Worm (Caenorhabditis elegans) whole organism, L4 larva: Measurements from ENCODE around the gene dex-1.

Experiments used
- F26F4.8 ChIP-seq: fragments of 200-800 bp; sonication (Bioruptor generic); conservative IDR thresholded peaks from 2 replicates; pipeline ENCODE4 v1.3.6; 2022; ENCODE audit warnings: missing genetic modification characterization, missing compliant biosample characterization
- F44E2.7 ChIP-seq: fragments of 200-800 bp; sonication (Bioruptor generic); IDR thresholded peaks from 2 replicates; pipeline ENCODE4 v2.1.2; 2022; ENCODE audit warnings: missing genetic modification characterization, missing compliant biosample characterization
- T26A8.4 ChIP-seq: fragments of 200-800 bp; sonication (Bioruptor generic); IDR thresholded peaks from 2 replicates; pipeline ENCODE4 v1.3.6; 2022; ENCODE audit warnings: missing genetic modification characterization, missing compliant biosample characterization
- Y105C5A.15 ChIP-seq: fragments of 200-800 bp; sonication (Bioruptor generic); IDR thresholded peaks from 2 replicates; pipeline ENCODE4 v1.3.6; 2022; ENCODE audit warnings: missing genetic modification characterization, missing compliant biosample characterization
- Y48G9A.11 ChIP-seq: fragments of 200-800 bp; sonication (Bioruptor generic); IDR thresholded peaks from 2 replicates; pipeline ENCODE4 v1.3.6; 2022; ENCODE audit warnings: missing genetic modification reagents, missing genetic modification characterization, missing compliant biosample characterization
- ZK337.2 ChIP-seq: fragments of 200-800 bp; sonication (Bioruptor generic); IDR thresholded peaks from 2 replicates; pipeline ENCODE4 v1.3.6; 2022; ENCODE audit warnings: missing genetic modification reagents, missing genetic modification characterization, missing compliant biosample characterization
- ama-1 ChIP-seq: fragments of 150-350 bp; optimal IDR thresholded peaks from 2 replicates; lab custom pipeline; 2014; ENCODE audit warnings: inconsistent platforms, mixed read lengths
- arid-1 ChIP-seq: fragments of 200-800 bp; sonication (Bioruptor generic); conservative IDR thresholded peaks from 2 replicates; pipeline ENCODE4 v1.3.6; 2022; ENCODE audit warnings: missing genetic modification reagents, missing genetic modification characterization, missing compliant biosample characterization
- attf-4 ChIP-seq: sonication (generic microtip); optimal IDR thresholded peaks from 3 replicates; lab custom pipeline; 2017; ENCODE audit warnings: missing biosample characterization, missing genetic modification characterization
- ceh-32 ChIP-seq: sonication (generic microtip); optimal IDR thresholded peaks from 2 replicates; lab custom pipeline; 2016; ENCODE audit warnings: mild to moderate bottlenecking, missing genetic modification characterization, missing compliant biosample characterization; ENCODE audit not compliant: poor library complexity
- ceh-62 ChIP-seq: sonication (generic microtip); optimal IDR thresholded peaks from 2 replicates; lab custom pipeline; 2017; ENCODE audit warnings: missing biosample characterization, missing genetic modification characterization
- ceh-82 ChIP-seq: sonication (generic microtip); optimal IDR thresholded peaks from 2 replicates; lab custom pipeline; 2017; ENCODE audit warnings: missing biosample characterization, missing genetic modification characterization
- ces-1 ChIP-seq: fragments of 150-350 bp; sonication (generic microtip); optimal IDR thresholded peaks from 4 replicates; lab custom pipeline; 2014; ENCODE audit warnings: missing biosample characterization, missing genetic modification reagents, missing genetic modification characterization
- daf-12 ChIP-seq: fragments of 150-350 bp; optimal IDR thresholded peaks from 2 replicates; lab custom pipeline; 2014; ENCODE audit warnings: missing biosample characterization, missing genetic modification reagents, missing genetic modification characterization
- daf-19 ChIP-seq: fragments of 200-800 bp; sonication (Bioruptor generic); conservative IDR thresholded peaks from 2 replicates; pipeline ENCODE4 v1.3.6; 2022; ENCODE audit warnings: missing genetic modification characterization, missing compliant biosample characterization
- dmd-9 ChIP-seq: fragments of 200-800 bp; sonication (Bioruptor generic); IDR thresholded peaks from 2 replicates; pipeline ENCODE4 v1.3.6; 2022; ENCODE audit warnings: missing genetic modification reagents, missing genetic modification characterization, missing compliant biosample characterization
- dpl-1 ChIP-seq: fragments of 150-350 bp; optimal IDR thresholded peaks from 2 replicates; lab custom pipeline; 2014; ENCODE audit warnings: missing biosample characterization, missing genetic modification reagents, missing genetic modification characterization
- duxl-1 ChIP-seq: sonication (generic microtip); optimal IDR thresholded peaks from 2 replicates; lab custom pipeline; 2016; ENCODE audit warnings: mild to moderate bottlenecking, missing genetic modification characterization, moderate library complexity, missing compliant biosample characterization; ENCODE audit not compliant: poor library complexity
- dve-1 ChIP-seq: sonication (generic microtip); optimal IDR thresholded peaks from 2 replicates; lab custom pipeline; 2017; ENCODE audit warnings: antibody characterized with exemption, mild to moderate bottlenecking, missing genetic modification characterization, missing compliant biosample characterization; ENCODE audit not compliant: insufficient read depth
- gei-8 ChIP-seq: fragments of 200-800 bp; sonication (Bioruptor generic); optimal IDR thresholded peaks from 2 replicates; lab custom pipeline; 2018; ENCODE audit warnings: mild to moderate bottlenecking, missing genetic modification characterization, missing compliant biosample characterization
- hif-1 ChIP-seq, 2 experiments: sonication (generic microtip); optimal IDR thresholded peaks; 2 replicates each; lab custom pipeline; 2016 to 2017; ENCODE audit warnings: missing compliant biosample characterization in 2 of 2, missing genetic modification characterization in 2 of 2, missing genetic modification reagents in 2 of 2, missing genotype in 2 of 2, mild to moderate bottlenecking in 1 of 2
- jun-1 ChIP-seq: fragments of 150-350 bp; optimal IDR thresholded peaks from 2 replicates; lab custom pipeline; 2014; ENCODE audit warnings: missing biosample characterization, missing genetic modification reagents, missing genetic modification characterization
- lim-7 ChIP-seq: fragments of 200-800 bp; sonication (Bioruptor generic); IDR thresholded peaks from 2 replicates; pipeline ENCODE4 v1.3.6; 2022; ENCODE audit warnings: missing genetic modification characterization, missing compliant biosample characterization
- lin-13 ChIP-seq: fragments of 150-350 bp; optimal IDR thresholded peaks from 2 replicates; lab custom pipeline; 2014; ENCODE audit warnings: missing biosample characterization, missing genetic modification reagents, missing genetic modification characterization
- lin-15B ChIP-seq: fragments of 150-350 bp; sonication (generic microtip); optimal IDR thresholded peaks from 3 replicates; lab custom pipeline; 2014; ENCODE audit warnings: missing biosample characterization, missing genetic modification characterization
- lin-39 ChIP-seq: fragments of 150-350 bp; optimal IDR thresholded peaks from 2 replicates; lab custom pipeline; 2014; ENCODE audit warnings: missing biosample characterization, missing genetic modification reagents, missing genetic modification characterization
- lsy-2 ChIP-seq, 2 experiments: fragments of 150-350 bp in 1 of 2; sonication (generic microtip) in 1 of 2; optimal IDR thresholded peaks; 2 replicates each; lab custom pipeline; 2014 to 2017; ENCODE audit warnings: missing biosample characterization in 2 of 2, missing genetic modification characterization in 2 of 2
- madf-5 ChIP-seq, 2 experiments: fragments of 200-800 bp; sonication (Bioruptor generic); IDR thresholded peaks; 2 replicates each; pipeline ENCODE4 v1.3.6; 2022; ENCODE audit warnings: missing compliant biosample characterization in 2 of 2, missing genetic modification characterization in 2 of 2
- mdl-1 ChIP-seq, 2 experiments: fragments of 150-350 bp in 1 of 2; sonication (generic microtip) in 1 of 2; optimal IDR thresholded peaks; 2 replicates each; lab custom pipeline; 2014 to 2017; ENCODE audit warnings: missing biosample characterization in 2 of 2, missing genetic modification characterization in 2 of 2
- mdt-29 ChIP-seq: fragments of 200-800 bp; sonication (Bioruptor generic); IDR thresholded peaks from 2 replicates; pipeline ENCODE4 v1.3.6; 2022; ENCODE audit warnings: missing genetic modification reagents, missing genetic modification characterization, missing compliant biosample characterization
- mep-1 ChIP-seq: fragments of 150-350 bp; sonication (generic microtip); optimal IDR thresholded peaks from 3 replicates; lab custom pipeline; 2014; ENCODE audit warnings: missing biosample characterization, missing genetic modification characterization
- nhr-10 ChIP-seq: fragments of 150-350 bp; optimal IDR thresholded peaks from 2 replicates; lab custom pipeline; 2014; ENCODE audit warnings: missing biosample characterization, missing genetic modification characterization
- nhr-102 ChIP-seq: sonication (generic microtip); optimal IDR thresholded peaks from 2 replicates; lab custom pipeline; 2016; ENCODE audit warnings: mild to moderate bottlenecking, missing genetic modification characterization, moderate library complexity, missing compliant biosample characterization
- nhr-237 ChIP-seq: sonication (generic microtip); optimal IDR thresholded peaks from 2 replicates; lab custom pipeline; 2017; ENCODE audit warnings: missing biosample characterization, missing genetic modification characterization
- nhr-25 ChIP-seq: sonication (generic microtip); optimal IDR thresholded peaks from 2 replicates; lab custom pipeline; 2017; ENCODE audit warnings: missing genetic modification characterization, mild to moderate bottlenecking, missing compliant biosample characterization, antibody characterized with exemption, moderate library complexity, borderline replicate concordance; ENCODE audit not compliant: insufficient read depth
- nhr-42 ChIP-seq: fragments of 200-800 bp; sonication (Bioruptor generic); IDR thresholded peaks from 2 replicates; pipeline ENCODE4 v1.3.6; 2022; ENCODE audit warnings: missing genetic modification characterization, missing compliant biosample characterization
- nhr-48 ChIP-seq: sonication (generic microtip); optimal IDR thresholded peaks from 2 replicates; lab custom pipeline; 2016; ENCODE audit warnings: mild to moderate bottlenecking, missing genetic modification characterization, missing compliant biosample characterization
- nhr-6 ChIP-seq: fragments of 150-350 bp; optimal IDR thresholded peaks from 2 replicates; lab custom pipeline; 2014; ENCODE audit warnings: missing biosample characterization, missing genetic modification characterization
- pha-4 ChIP-seq, 2 experiments: fragments of 150-350 bp in 1 of 2; fragments of 200-800 bp in 1 of 2; sonication (Bioruptor generic) in 1 of 2; IDR thresholded peaks in 1 of 2; optimal IDR thresholded peaks in 1 of 2; 2 replicates each; pipeline versions ENCODE4 v1.3.6 to Lab custom; 2014 to 2022; ENCODE audit warnings: missing genetic modification characterization in 2 of 2, missing genetic modification reagents in 2 of 2, missing biosample characterization in 1 of 2, missing compliant biosample characterization in 1 of 2
- rbr-2 ChIP-seq: sonication (generic microtip); optimal IDR thresholded peaks from 2 replicates; lab custom pipeline; 2016; ENCODE audit warnings: missing genotype, missing genetic modification characterization, missing compliant biosample characterization
- set-16 ChIP-seq: fragments of 200-800 bp; sonication (Bioruptor generic); IDR thresholded peaks from 2 replicates; pipeline ENCODE4 v1.3.6; 2022; ENCODE audit warnings: missing genetic modification reagents, missing genetic modification characterization, missing compliant biosample characterization
- skn-1 ChIP-seq: fragments of 150-350 bp; optimal IDR thresholded peaks from 2 replicates; lab custom pipeline; 2014; ENCODE audit warnings: missing biosample characterization, missing genetic modification characterization
- spr-3 ChIP-seq: fragments of 200-800 bp; sonication (Bioruptor generic); optimal IDR thresholded peaks from 2 replicates; lab custom pipeline; 2018; ENCODE audit warnings: mild to moderate bottlenecking, missing genetic modification characterization, missing compliant biosample characterization
- unc-62 ChIP-seq, 3 experiments: fragments of 150-350 bp in 1 of 3; sonication (generic microtip); optimal IDR thresholded peaks in 2 of 3; peaks in 1 of 3; 1 replicate in 1 of 3; 2 replicates in 2 of 3; lab custom pipeline; 2014 to 2017; ENCODE audit warnings: missing biosample characterization in 3 of 3, missing genetic modification characterization in 3 of 3, missing genetic modification reagents in 3 of 3, missing genotype in 1 of 3
- zag-1 ChIP-seq: fragments of 150-350 bp; optimal IDR thresholded peaks from 2 replicates; lab custom pipeline; 2014; ENCODE audit warnings: missing biosample characterization, missing genetic modification characterization
- zfp-3 ChIP-seq: fragments of 200-800 bp; sonication (Bioruptor generic); conservative IDR thresholded peaks from 2 replicates; pipeline ENCODE4 v1.3.6; 2022; ENCODE audit warnings: missing genetic modification reagents, missing genetic modification characterization, missing compliant biosample characterization
- zip-2 ChIP-seq: fragments of 150-350 bp; optimal IDR thresholded peaks from 2 replicates; lab custom pipeline; 2014; ENCODE audit warnings: missing biosample characterization, missing genetic modification characterization
- ztf-11 ChIP-seq: fragments of 150-350 bp; optimal IDR thresholded peaks from 2 replicates; lab custom pipeline; 2014; ENCODE audit warnings: missing biosample characterization, missing genetic modification characterization
- ztf-7 ChIP-seq: fragments of 150-350 bp; optimal IDR thresholded peaks from 2 replicates; lab custom pipeline; 2014; ENCODE audit warnings: missing biosample characterization, missing genetic modification characterization

dex-1 gene

ce11 chrIII:5506023-5506597 is 19.8 kb upstream of the dex-1 start:
- TF ChIP-seq zfp-3 (GFP tag; lab: Robert Waterston, UW), result peak; percentile 88; the same call in 1 of the 2 replicates
- peak; percentile 43; the same call in 1 of the 2 replicates for TF ChIP-seq lim-7
- TF ChIP-seq Y105C5A.15 (GFP tag; lab: Robert Waterston, UW), result no peak
- TF ChIP-seq T26A8.4 (GFP tag; lab: Robert Waterston, UW), result peak; percentile 76
- no peak for TF ChIP-seq ceh-82 (tag; lab: Kevin White, UChicago)
- TF ChIP-seq ces-1 (GFP tag; lab: Kevin White, UChicago), result no peak
- TF ChIP-seq nhr-48 (tag; lab: Kevin White, UChicago), result no peak
- peak; percentile 53; the same call in 1 of the 2 replicates for TF ChIP-seq arid-1 (GFP tag; lab: Robert Waterston, UW)
- TF ChIP-seq rbr-2 (tag; lab: Kevin White, UChicago), result peak; percentile 4
- no peak for TF ChIP-seq ceh-62 (tag; lab: Kevin White, UChicago)
- no peak for TF ChIP-seq lin-39 (tag; lab: Kevin White, UChicago)
- TF ChIP-seq madf-5 (GFP tag; IDR thresholded peaks at IDR 0.05; lab: Robert Waterston, UW), result no peak
- peak; percentile 27; the same call in 1 of the 2 replicates for TF ChIP-seq nhr-42
- peak in 1 of 2 experiments; percentile 18 for TF ChIP-seq mdl-1 (tag; optimal IDR thresholded peaks at IDR 0.05; lab: Kevin White, UChicago)
- TF ChIP-seq duxl-1 (tag; lab: Kevin White, UChicago), result no peak
- no peak for TF ChIP-seq lin-15B (tag; lab: Kevin White, UChicago)
- TF ChIP-seq daf-12 (tag; lab: Kevin White, UChicago), result no peak
- no peak for TF ChIP-seq nhr-6
- no peak for TF ChIP-seq pha-4 (GFP tag; IDR thresholded peaks at IDR 0.05; lab: Robert Waterston, UW)
- no peak for TF ChIP-seq pha-4 (tag; optimal IDR thresholded peaks at IDR 0.05; lab: Kevin White, UChicago)
- no peak for TF ChIP-seq F44E2.7 (GFP tag; lab: Robert Waterston, UW)
- TF ChIP-seq zag-1 (tag; lab: Kevin White, UChicago), result no peak
- no peak for TF ChIP-seq attf-4 (tag; lab: Kevin White, UChicago)
- no peak for TF ChIP-seq ceh-32 (tag; lab: Kevin White, UChicago)
- peak; percentile 76 for TF ChIP-seq nhr-10 (tag; lab: Kevin White, UChicago)
- TF ChIP-seq dve-1, result no peak
- no peak for TF ChIP-seq ztf-11 (tag; lab: Kevin White, UChicago)
- TF ChIP-seq Y48G9A.11, result no peak
- no peak; the same call in 1 of the 2 replicates for TF ChIP-seq mdt-29 (GFP tag; lab: Robert Waterston, UW)
- no peak for TF ChIP-seq nhr-25 (tag; lab: Kevin White, UChicago)
- TF ChIP-seq lin-13 (GFP tag; lab: Kevin White, UChicago), result peak; percentile 61
- TF ChIP-seq zip-2, result no peak
- no peak for TF ChIP-seq F26F4.8
- no peak for TF ChIP-seq daf-19 (GFP tag; lab: Robert Waterston, UW)
- TF ChIP-seq lsy-2 (tag; optimal IDR thresholded peaks at IDR 0.05; lab: Kevin White, UChicago), result peak in 1 of 2 experiments; percentile 52
- TF ChIP-seq gei-8 (GFP tag; lab: Kevin White, UChicago), result no peak
- no peak for TF ChIP-seq dpl-1 (GFP tag; lab: Kevin White, UChicago)
- no peak for TF ChIP-seq jun-1
- no peak for TF ChIP-seq unc-62 (GFP tag; optimal IDR thresholded peaks at IDR 0.05 in 1 of 2; lab: Kevin White, UChicago)
- no peak for TF ChIP-seq unc-62 (tag; optimal IDR thresholded peaks at IDR 0.05; lab: Kevin White, UChicago)
- TF ChIP-seq nhr-102 (tag; lab: Kevin White, UChicago), result peak; percentile 44
- no peak; the same call in 1 of the 2 replicates for TF ChIP-seq ZK337.2 (GFP tag; lab: Robert Waterston, UW)
- no peak for TF ChIP-seq ztf-7 (tag; lab: Kevin White, UChicago)
- no peak for TF ChIP-seq set-16 (GFP tag; lab: Robert Waterston, UW)
- TF ChIP-seq nhr-237 (tag; lab: Kevin White, UChicago), result no peak
- peak; percentile 50; the same call in 1 of the 2 replicates for TF ChIP-seq dmd-9
- no peak for TF ChIP-seq spr-3 (GFP tag; lab: Kevin White, UChicago)
- TF ChIP-seq skn-1 (tag; lab: Kevin White, UChicago), result no peak
- TF ChIP-seq hif-1 (tag; optimal IDR thresholded peaks at IDR 0.05; lab: Kevin White, UChicago), result no peak
- peak; percentile 11 for TF ChIP-seq mep-1 (tag; lab: Kevin White, UChicago)
- peak; percentile 86 for TF ChIP-seq ama-1 (lab: Kevin White, UChicago)
